ENCODE assay signal across 1 fruit fly cellular context in the genomic region with DNA sequence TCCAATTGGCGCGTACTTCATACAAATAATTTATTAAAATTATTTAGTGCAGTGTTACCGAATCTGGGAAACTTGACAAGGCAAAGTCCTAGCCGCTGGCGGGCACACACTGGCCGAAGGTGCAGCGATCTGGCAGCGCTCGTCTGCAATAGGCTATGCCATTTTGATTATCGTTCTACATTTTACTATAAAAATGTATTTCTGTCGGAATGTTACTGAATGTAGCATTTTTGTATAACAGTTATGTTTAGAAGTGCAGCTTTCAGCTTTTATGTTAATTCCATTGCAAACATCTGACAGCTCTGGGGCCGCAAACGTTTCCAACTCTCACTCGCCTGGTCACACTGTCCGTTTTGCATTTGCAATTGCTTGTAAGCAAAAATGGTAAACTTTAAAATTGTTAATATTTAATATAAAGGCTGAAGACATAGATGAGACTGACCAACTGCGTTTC.
TF ChIP-seq lines count a peak whose summit lies in the region.

A gene (minus strand): TSS at position 85 of the 454 bp plus-strand sequence.

TF ChIP-seq in whole organism, embryonic, 481 proteins besides CTCF, POLR2A, EP300 and RAD21 (continued from another document):
- TF ChIP-seq Fer3 (tag; optimal IDR thresholded peaks at IDR 0.05; lab: Kevin White, UChicago) (no peak), CG2889 (GFP tag; IDR thresholded peaks at IDR 0.05; lab: Robert Waterston, UW) (no peak), Deaf1 (tag; optimal IDR thresholded peaks at IDR 0.05; lab: Kevin White, UChicago) (no peak), Stat92E (GFP tag; optimal IDR thresholded peaks at IDR 0.05; lab: Kevin White, UChicago) (no peak), emc (GFP tag; optimal IDR thresholded peaks at IDR 0.05; lab: Kevin White, UChicago) (no peak), CG16779 (GFP tag; IDR thresholded peaks at IDR 0.05; lab: Robert Waterston, UW) (no peak), pho (GFP tag; optimal IDR thresholded peaks at IDR 0.05; lab: Kevin White, UChicago) (peak; percentile 14), repo (GFP tag; optimal IDR thresholded peaks at IDR 0.05; lab: Kevin White, UChicago) (no peak), HHEX (GFP tag; optimal IDR thresholded peaks at IDR 0.05; lab: Kevin White, UChicago) (no peak), CG3838 (GFP tag; optimal IDR thresholded peaks at IDR 0.05; lab: Kevin White, UChicago) (no peak), CG7928 (GFP tag; optimal IDR thresholded peaks at IDR 0.05; lab: Kevin White, UChicago) (no peak), Trl (optimal IDR thresholded peaks at IDR 0.05; lab: Kevin White, UChicago) (peak in 1 of 2 experiments; percentile 7), Trl (GFP tag; optimal IDR thresholded peaks at IDR 0.05; lab: Kevin White, UChicago) (no peak), CG3407 (GFP tag; optimal IDR thresholded peaks at IDR 0.05; lab: Kevin White, UChicago) (no peak), hb (GFP tag; IDR thresholded peaks at IDR 0.05; lab: Robert Waterston, UW; ENCODE audit: partially characterized antibody) (no peak), CG2202 (tag; optimal IDR thresholded peaks at IDR 0.05; lab: Kevin White, UChicago) (no peak), CG30431 (GFP tag; optimal IDR thresholded peaks at IDR 0.05; lab: Kevin White, UChicago) (no peak), NC2β (GFP tag; optimal IDR thresholded peaks at IDR 0.05; lab: Kevin White, UChicago) (peak; percentile 25), mld (GFP tag; IDR thresholded peaks at IDR 0.05; lab: Robert Waterston, UW; ENCODE audit: partially characterized antibody) (no peak), CG17328 (GFP tag; IDR thresholded peaks at IDR 0.05; lab: Robert Waterston, UW) (no peak), Nf-YB (GFP tag; optimal IDR thresholded peaks at IDR 0.05; lab: Kevin White, UChicago) (peak; percentile 15), slp2 (GFP tag; optimal IDR thresholded peaks at IDR 0.05; lab: Kevin White, UChicago) (no peak), stc (GFP tag; IDR thresholded peaks at IDR 0.05; lab: Robert Waterston, UW) (no peak), ab (GFP tag; optimal IDR thresholded peaks at IDR 0.05; lab: Kevin White, UChicago) (no peak), HmgZ (tag; optimal IDR thresholded peaks at IDR 0.05; lab: Kevin White, UChicago) (peak; percentile 41), Side (GFP tag; optimal IDR thresholded peaks at IDR 0.05; lab: Kevin White, UChicago) (no peak), pum (GFP tag; optimal IDR thresholded peaks at IDR 0.05; lab: Kevin White, UChicago) (no peak), Asciz (GFP tag; optimal IDR thresholded peaks at IDR 0.05; lab: Kevin White, UChicago) (no peak), HLH54F (GFP tag; optimal IDR thresholded peaks at IDR 0.05; lab: Kevin White, UChicago) (no peak), CG8388 (GFP tag; optimal IDR thresholded peaks at IDR 0.05; lab: Kevin White, UChicago) (no peak), ara (GFP tag; IDR thresholded peaks at IDR 0.05; lab: Robert Waterston, UW) (no peak), CG34224 (GFP tag; IDR thresholded peaks at IDR 0.05; lab: Robert Waterston, UW; ENCODE audit: partially characterized antibody) (peak; percentile 42; the same call in 1 of the 3 replicates), Doc3 (GFP tag; IDR thresholded peaks at IDR 0.05; lab: Robert Waterston, UW; ENCODE audit: partially characterized antibody) (no peak), CG9215 (GFP tag; IDR thresholded peaks at IDR 0.05; lab: Robert Waterston, UW) (0 out of 2 replicates have a peak, but pooled peaks have one; percentile 8), CG9437 (GFP tag; optimal IDR thresholded peaks at IDR 0.05; lab: Kevin White, UChicago) (no peak), E2f1 (GFP tag; IDR thresholded peaks at IDR 0.05; lab: Robert Waterston, UW) (no peak), fd3F (GFP tag; optimal IDR thresholded peaks at IDR 0.05; lab: Kevin White, UChicago) (no peak), jing (GFP tag; optimal IDR thresholded peaks at IDR 0.05; lab: Kevin White, UChicago) (no peak), CG17186 (GFP tag; optimal IDR thresholded peaks at IDR 0.05; lab: Kevin White, UChicago) (no peak), btn (GFP tag; optimal IDR thresholded peaks at IDR 0.05; lab: Kevin White, UChicago) (no peak), peb (GFP tag; IDR thresholded peaks at IDR 0.05; lab: Robert Waterston, UW) (no peak), CG2712 (tag; optimal IDR thresholded peaks at IDR 0.05; lab: Kevin White, UChicago) (peak; percentile 12), CG18619 (GFP tag; optimal IDR thresholded peaks at IDR 0.05; lab: Kevin White, UChicago) (no peak), oc (tag; optimal IDR thresholded peaks at IDR 0.05; lab: Kevin White, UChicago) (no peak), Mad (GFP tag; optimal IDR thresholded peaks at IDR 0.05; lab: Kevin White, UChicago) (no peak), croc (GFP tag; conservative IDR thresholded peaks at IDR 0.05; lab: Robert Waterston, UW) (no peak), CG33557 (GFP tag; optimal IDR thresholded peaks at IDR 0.05; lab: Kevin White, UChicago) (no peak), CG18599 (GFP tag; optimal IDR thresholded peaks at IDR 0.05; lab: Kevin White, UChicago) (no peak), run (tag; optimal IDR thresholded peaks at IDR 0.05; lab: Kevin White, UChicago) (no peak), dati (GFP tag; IDR thresholded peaks at IDR 0.05; lab: Robert Waterston, UW) (no peak), CG7839 (tag; optimal IDR thresholded peaks at IDR 0.05; lab: Kevin White, UChicago) (no peak), CG10462 (GFP tag; optimal IDR thresholded peaks at IDR 0.05; lab: Kevin White, UChicago) (no peak), prd (optimal IDR thresholded peaks at IDR 0.05; lab: Kevin White, UChicago) (no peak), prd (GFP tag; IDR thresholded peaks at IDR 0.05; lab: Robert Waterston, UW) (no peak), z (GFP tag; IDR thresholded peaks at IDR 0.05; lab: Robert Waterston, UW) (no peak), CG34376 (GFP tag; optimal IDR thresholded peaks at IDR 0.05; lab: Kevin White, UChicago) (peak; percentile 4), CG10321 (GFP tag; IDR thresholded peaks at IDR 0.05; lab: Robert Waterston, UW) (no peak), CG15514 (GFP tag; optimal IDR thresholded peaks at IDR 0.05; lab: Kevin White, UChicago) (peak; percentile 75), CG11696 (GFP tag; IDR thresholded peaks at IDR 0.05; lab: Robert Waterston, UW) (no peak), CG13894 (tag; optimal IDR thresholded peaks at IDR 0.05; lab: Kevin White, UChicago) (peak; percentile 1), BEAF-32 (GFP tag; optimal IDR thresholded peaks at IDR 0.05; lab: Kevin White, UChicago) (peak; percentile 52), CG8478 (optimal IDR thresholded peaks at IDR 0.05; lab: Kevin White, UChicago) (no peak), kni (GFP tag; optimal IDR thresholded peaks at IDR 0.05; lab: Kevin White, UChicago) (no peak), chif (GFP tag; optimal IDR thresholded peaks at IDR 0.05; lab: Kevin White, UChicago) (no peak), exex (tag; optimal IDR thresholded peaks at IDR 0.05; lab: Kevin White, UChicago) (no peak), CG12744 (GFP tag; optimal IDR thresholded peaks at IDR 0.05; lab: Kevin White, UChicago) (no peak), CG9797 (GFP tag; optimal IDR thresholded peaks at IDR 0.05; lab: Kevin White, UChicago) (peak; percentile 87), vfl (GFP tag; optimal IDR thresholded peaks at IDR 0.05; lab: Kevin White, UChicago) (no peak), Dfd (GFP tag; optimal IDR thresholded peaks at IDR 0.05; lab: Kevin White, UChicago) (no peak)
TF ChIP-seq in whole organism, embryonic: peak in this region for 82.
